Fruit fly (Drosophila melanogaster) Kc167 (cell line): ENCODE data around the gene NFAT.

Source experiments
- Myc ChIP-seq: fragments of >200 bp; optimal IDR thresholded peaks from 2 replicates; lab custom pipeline; 2017; ENCODE audit warnings: missing external identifiers
- Sin3A ChIP-seq: fragments of >200 bp; optimal IDR thresholded peaks from 2 replicates; lab custom pipeline; 2018; ENCODE audit warnings: missing external identifiers
- h ChIP-seq: fragments of >200 bp; optimal IDR thresholded peaks from 3 replicates; lab custom pipeline; 2018; ENCODE audit warnings: missing external identifiers
- insv ChIP-seq: fragments of >200 bp; optimal IDR thresholded peaks from 3 replicates; lab custom pipeline; 2018; ENCODE audit warnings: missing external identifiers
- psq ChIP-seq: fragments of >200 bp; optimal IDR thresholded peaks from 2 replicates; lab custom pipeline; 2017; ENCODE audit warnings: missing external identifiers
- ttk ChIP-seq: sonication (Bioruptor generic); optimal IDR thresholded peaks from 2 replicates; lab custom pipeline; 2017; ENCODE audit warnings: missing external identifiers

NFAT gene

DNA sequence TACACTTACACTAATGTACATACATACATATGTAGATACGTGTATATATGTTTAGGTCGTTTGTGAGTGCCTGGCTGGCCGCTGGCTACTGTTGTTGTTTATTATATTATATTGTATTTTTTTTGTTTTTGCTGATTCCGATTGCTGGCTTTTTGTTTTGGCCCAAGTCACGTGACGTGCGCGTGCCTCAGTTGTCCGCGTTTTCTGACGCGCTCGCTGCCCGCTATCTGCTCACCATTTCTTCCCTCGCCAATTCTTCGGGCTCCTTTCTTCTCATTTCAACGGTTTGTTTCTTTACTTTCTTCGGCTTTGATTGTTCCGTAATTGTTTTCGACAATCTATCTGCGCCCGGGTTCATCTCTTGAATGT lies 10.4 kb downstream of the NFAT start:
- TF ChIP-seq h (lab: Kevin White, UChicago): no peak
- no peak for TF ChIP-seq Sin3A (lab: Kevin White, UChicago)
- no peak for TF ChIP-seq psq
- TF ChIP-seq insv (lab: Kevin White, UChicago): no peak
- no peak for TF ChIP-seq Myc (lab: Kevin White, UChicago)
- TF ChIP-seq ttk (lab: Kevin White, UChicago): no peak

- TF ChIP-seq insv (lab: Kevin White, UChicago): no peak
- no peak for TF ChIP-seq h (lab: Kevin White, UChicago)
- TF ChIP-seq Myc (lab: Kevin White, UChicago): no peak
- no peak for TF ChIP-seq Sin3A (lab: Kevin White, UChicago)
Measured at dm6 chrX:13636810-13637209, 12.3 kb downstream of the NFAT start.

dm6 chrX:13637588-13637987 lies 13.0 kb downstream of the NFAT start:
- no peak for TF ChIP-seq insv (lab: Kevin White, UChicago)
- TF ChIP-seq Myc (lab: Kevin White, UChicago): no peak
- no peak for TF ChIP-seq Sin3A (lab: Kevin White, UChicago)
- no peak for TF ChIP-seq psq
- no peak for TF ChIP-seq h (lab: Kevin White, UChicago)
- no peak for TF ChIP-seq ttk (lab: Kevin White, UChicago)

- TF ChIP-seq Myc (lab: Kevin White, UChicago): no peak
- no peak for TF ChIP-seq Sin3A (lab: Kevin White, UChicago)
- no peak for TF ChIP-seq ttk (lab: Kevin White, UChicago)
- no peak for TF ChIP-seq insv (lab: Kevin White, UChicago)
- no peak for TF ChIP-seq psq
- TF ChIP-seq h (lab: Kevin White, UChicago): no peak
Measured at dm6 chrX:13639998-13640691, 15.6 kb downstream of the NFAT start.

dm6 chrX:13640692-13641011 lies 16.1 kb downstream of the NFAT start:
- TF ChIP-seq Sin3A (lab: Kevin White, UChicago): no peak
- no peak for TF ChIP-seq psq
- no peak for TF ChIP-seq Myc (lab: Kevin White, UChicago)
- no peak for TF ChIP-seq ttk (lab: Kevin White, UChicago)
- no peak for TF ChIP-seq insv (lab: Kevin White, UChicago)
- TF ChIP-seq h (lab: Kevin White, UChicago): no peak

DNA sequence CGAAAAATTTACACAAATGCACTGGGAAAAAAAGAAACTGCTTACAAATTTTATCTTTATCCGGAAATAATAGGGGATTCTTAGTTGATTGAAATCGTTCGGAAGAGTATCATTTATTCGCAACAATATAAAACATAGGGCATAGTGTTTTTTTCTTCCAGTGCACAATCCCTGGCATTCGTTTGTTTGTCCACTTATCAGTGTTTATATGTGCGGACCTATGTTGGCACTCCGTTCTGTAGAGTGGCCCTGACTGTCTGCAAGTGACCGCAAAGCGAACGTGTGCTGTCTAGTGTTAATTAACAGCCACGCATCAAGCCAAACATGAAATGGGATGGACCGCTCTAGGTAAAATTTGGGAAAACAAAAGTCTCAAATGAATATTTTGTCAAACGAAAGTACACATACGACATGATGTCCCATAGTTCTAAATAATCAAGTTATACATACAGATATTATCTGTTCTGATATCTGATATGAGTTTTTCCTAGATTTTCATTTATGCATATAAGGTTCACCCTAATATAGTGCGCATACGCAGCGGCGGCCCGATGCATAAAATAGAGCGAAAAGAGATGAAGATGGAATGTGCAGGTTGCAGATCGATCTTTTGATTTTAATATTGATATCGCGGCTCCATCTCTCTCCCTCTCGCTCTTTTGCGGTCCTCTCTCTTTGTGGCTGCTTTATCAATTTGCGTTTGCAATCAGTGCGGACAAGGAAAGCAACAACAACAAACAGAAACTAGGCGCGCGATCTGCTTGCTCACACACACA lies 16.8 kb downstream of the NFAT start:
- no peak for TF ChIP-seq psq
- no peak for TF ChIP-seq insv (lab: Kevin White, UChicago)
- TF ChIP-seq Sin3A (lab: Kevin White, UChicago): no peak
- TF ChIP-seq h (lab: Kevin White, UChicago): no peak
- no peak for TF ChIP-seq Myc (lab: Kevin White, UChicago)
- no peak for TF ChIP-seq ttk (lab: Kevin White, UChicago)

DNA sequence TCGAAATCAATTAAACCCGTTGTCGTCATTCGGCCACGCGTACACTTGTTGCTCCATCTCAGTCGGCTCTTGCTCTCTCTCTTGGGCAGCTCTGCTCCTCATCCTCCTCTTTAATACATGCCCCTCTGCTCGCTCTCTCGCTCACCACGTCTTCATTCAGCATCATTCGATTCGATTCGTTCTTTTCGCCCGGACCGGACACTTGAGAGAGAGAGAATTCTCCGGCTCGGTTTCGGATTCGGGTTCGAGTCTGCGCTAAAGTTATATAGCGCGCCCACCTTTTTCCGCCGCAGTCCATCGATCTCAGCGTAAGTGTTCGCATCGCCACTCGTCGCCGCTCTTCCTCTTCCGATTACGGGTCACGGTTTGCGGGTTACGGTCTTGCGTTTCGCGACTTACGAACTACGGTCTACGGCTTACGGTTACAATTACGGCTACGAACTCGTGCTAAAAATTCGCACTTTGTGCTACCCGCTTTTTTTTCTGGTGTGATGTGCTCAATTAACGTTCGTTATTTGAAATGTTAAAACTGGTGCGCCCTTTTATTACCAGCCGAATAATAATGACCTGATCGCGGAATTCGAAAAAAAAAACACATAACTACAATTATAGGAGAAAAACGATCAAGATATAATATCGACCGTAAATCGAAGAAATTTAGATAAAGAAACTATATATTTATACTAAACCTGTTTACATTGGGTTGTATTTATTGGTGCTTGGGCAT lies 17.5 kb downstream of the NFAT start:
- TF ChIP-seq Sin3A (lab: Kevin White, UChicago) (no peak), psq (no peak), Myc (lab: Kevin White, UChicago) (no peak), h (lab: Kevin White, UChicago) (no peak), ttk (lab: Kevin White, UChicago) (no peak)

DNA sequence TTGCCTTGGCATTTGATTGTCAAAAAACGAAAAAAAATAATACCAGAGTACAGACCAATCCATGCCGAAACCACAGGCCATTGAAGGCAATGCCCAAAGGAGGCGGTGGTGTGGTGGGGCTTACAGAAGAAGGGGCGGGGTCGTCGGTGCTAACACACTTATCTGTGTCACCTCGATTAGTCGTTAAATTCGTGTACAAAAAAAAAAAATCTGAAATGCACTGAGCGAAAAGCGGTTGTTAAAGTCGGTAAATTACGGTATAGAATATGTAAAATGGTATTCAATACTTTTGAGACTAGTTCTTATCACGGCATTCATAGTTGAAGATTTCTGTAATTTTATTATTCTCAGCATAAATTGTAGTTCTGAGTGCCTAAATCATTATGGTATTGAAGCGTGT lies 19.4 kb downstream of the NFAT start:
- TF ChIP-seq Myc (lab: Kevin White, UChicago) (no peak), insv (lab: Kevin White, UChicago) (no peak), psq (no peak), h (lab: Kevin White, UChicago) (no peak), ttk (lab: Kevin White, UChicago) (no peak), Sin3A (lab: Kevin White, UChicago) (no peak)

DNA sequence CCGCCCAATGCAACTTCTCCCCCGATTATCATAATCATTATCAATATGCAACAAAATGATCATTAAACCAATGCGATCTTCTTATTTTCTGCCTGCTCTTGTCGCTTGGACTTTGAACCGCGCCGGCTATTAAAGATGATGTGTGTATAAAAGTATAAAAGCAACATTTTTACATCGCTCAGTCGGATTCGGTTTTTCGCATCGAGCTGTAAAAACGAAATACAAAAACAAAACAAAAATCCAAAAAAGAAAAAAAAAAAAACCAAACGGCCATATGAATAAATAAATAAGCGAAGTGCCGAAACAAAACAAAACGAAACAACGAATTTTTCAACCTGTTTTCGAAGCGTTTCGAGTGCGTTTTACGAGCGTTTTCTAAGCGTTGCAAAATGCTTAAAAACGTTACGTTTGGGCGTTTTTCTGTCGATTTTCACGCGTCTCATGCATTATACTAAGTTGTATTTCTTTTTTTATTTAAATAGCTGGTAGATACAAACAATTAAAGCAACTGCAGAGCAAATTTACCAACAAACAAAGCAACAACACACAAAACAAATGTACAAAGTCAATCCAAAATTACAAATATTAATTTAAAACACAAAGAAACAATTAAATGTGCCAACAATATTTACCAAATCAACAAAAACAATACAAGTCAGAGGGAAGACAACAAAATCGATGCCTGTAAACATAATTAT lies 20.3 kb downstream of the NFAT start:
- TF ChIP-seq insv (lab: Kevin White, UChicago) (no peak), ttk (lab: Kevin White, UChicago) (no peak), Myc (lab: Kevin White, UChicago) (no peak), Sin3A (lab: Kevin White, UChicago) (no peak), psq (no peak), h (lab: Kevin White, UChicago) (no peak)

DNA sequence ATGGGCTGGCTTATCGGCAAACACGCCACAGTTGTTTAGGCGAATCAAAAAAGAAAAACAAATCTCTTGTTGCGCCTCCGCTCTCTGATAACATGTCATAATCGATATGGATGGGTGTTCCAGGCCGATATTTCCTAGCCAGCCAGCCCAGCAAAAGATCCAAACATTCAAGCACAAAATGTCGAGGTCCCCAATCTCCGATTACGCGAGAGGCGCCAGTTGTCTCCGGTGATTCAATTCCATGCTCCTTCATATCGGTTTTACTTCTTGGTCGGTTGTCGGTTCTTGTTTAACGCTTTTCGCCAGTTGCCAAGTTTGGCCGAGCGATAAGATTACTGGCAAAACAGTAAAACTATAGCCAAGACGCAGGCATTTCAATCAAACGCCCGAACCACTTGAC lies 21.6 kb downstream of the NFAT start:
- TF ChIP-seq Sin3A (lab: Kevin White, UChicago) (no peak), h (lab: Kevin White, UChicago) (no peak), Myc (lab: Kevin White, UChicago) (no peak), insv (lab: Kevin White, UChicago) (no peak)

DNA sequence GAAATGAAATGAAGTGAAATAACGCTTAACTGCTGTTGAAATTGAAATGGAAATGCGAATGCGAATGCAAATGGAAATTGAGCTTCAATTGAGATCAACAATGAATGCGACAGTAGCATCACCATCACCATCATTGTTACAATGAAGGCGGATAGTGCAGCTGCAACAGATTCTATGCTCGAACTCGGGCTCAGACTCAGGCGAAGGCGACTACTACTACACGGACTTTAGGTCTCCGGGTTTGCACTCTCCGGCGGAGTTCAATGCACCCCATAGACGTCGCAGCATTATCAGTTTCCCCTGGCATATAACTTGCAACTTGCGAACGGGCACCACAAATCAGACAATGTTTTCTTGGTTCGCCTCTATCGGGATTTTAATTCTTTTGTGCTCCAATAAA lies 24.3 kb downstream of the NFAT start:
- TF ChIP-seq Myc (lab: Kevin White, UChicago) (no peak), psq (no peak), ttk (lab: Kevin White, UChicago) (no peak), h (lab: Kevin White, UChicago) (no peak), Sin3A (lab: Kevin White, UChicago) (no peak), insv (lab: Kevin White, UChicago) (no peak)
